Worm (Caenorhabditis elegans): ENCODE results near the gene sec-15.
"Not testable (repeated sequence)": the region's sequence is repeated elsewhere in the genome, so short reads cannot be mapped to it uniquely, and the experiment has no call there.

The sec-15 gene

ce11 chrX:8819815-8820415, 15.6 kb downstream of the sec-15 start:
- TF ChIP-seq blmp-1 (tag; optimal IDR thresholded peaks at IDR 0.05) (peak; percentile 5), efl-1 (optimal IDR thresholded peaks at IDR 0.05) (no peak), efl-1 (GFP tag; optimal IDR thresholded peaks at IDR 0.05 in 1 of 2) (peak in 1 of 2 experiments; percentile 36), grh-1 (GFP tag; IDR thresholded peaks at IDR 0.05) (peak; percentile 16; the same call in 1 of the 2 replicates), egl-27 (tag; optimal IDR thresholded peaks at IDR 0.05) (no peak)

ce11 chrX:8818438-8818837, 17.1 kb downstream of the sec-15 start:
- TF ChIP-seq efl-1 (optimal IDR thresholded peaks at IDR 0.05): not testable (repeated sequence)
- TF ChIP-seq efl-1 (GFP tag; optimal IDR thresholded peaks at IDR 0.05 in 1 of 2) (peak in 1 of 2 experiments; percentile 17), dpl-1 (GFP tag; optimal IDR thresholded peaks at IDR 0.05) (peak in 1 of 3 experiments; percentile 29), nhr-19 (GFP tag; conservative IDR thresholded peaks at IDR 0.05) (0 out of 2 replicates have a peak, but pooled peaks have one; percentile 13)

ce11 chrX:8817929-8818328, 17.6 kb downstream of the sec-15 start:
- no peak for TF ChIP-seq isw-1 (GFP tag; IDR thresholded peaks at IDR 0.05)
- TF ChIP-seq snpc-4 (tag; optimal IDR thresholded peaks at IDR 0.05): no peak
- no peak for TF ChIP-seq nhr-77 (tag; optimal IDR thresholded peaks at IDR 0.05)
- no peak for TF ChIP-seq mdl-1 (tag; optimal IDR thresholded peaks at IDR 0.05)
- TF ChIP-seq aly-2 (tag; optimal IDR thresholded peaks at IDR 0.05): no peak
- no peak for TF ChIP-seq ztf-4 (tag; optimal IDR thresholded peaks at IDR 0.05)
- TF ChIP-seq zag-1 (tag; optimal IDR thresholded peaks at IDR 0.05): no peak
- TF ChIP-seq rnt-1 (tag; optimal IDR thresholded peaks at IDR 0.05): no peak
- TF ChIP-seq nhr-76 (tag; optimal IDR thresholded peaks at IDR 0.05): no peak
- no peak for TF ChIP-seq alr-1 (tag; optimal IDR thresholded peaks at IDR 0.05; ENCODE audit: borderline replicate concordance)
- TF ChIP-seq nhr-85 (tag): no peak
- no peak for TF ChIP-seq ceh-90 (tag; optimal IDR thresholded peaks at IDR 0.05)
- no peak for TF ChIP-seq ceh-63 (GFP tag; optimal IDR thresholded peaks at IDR 0.05)
- TF ChIP-seq ets-5 (GFP tag; IDR thresholded peaks at IDR 0.05): no peak
- TF ChIP-seq ceh-88 (GFP tag; IDR thresholded peaks at IDR 0.05): no peak
- no peak for TF ChIP-seq lin-35 (GFP tag; optimal IDR thresholded peaks at IDR 0.05)
- TF ChIP-seq pag-3 (tag; optimal IDR thresholded peaks at IDR 0.05; ENCODE audit: borderline replicate concordance, insufficient read depth): no peak
- no peak for TF ChIP-seq elt-3 (tag; optimal IDR thresholded peaks at IDR 0.05)
- no peak for TF ChIP-seq ztf-11 (tag; optimal IDR thresholded peaks at IDR 0.05)
- TF ChIP-seq fkh-8 (tag; optimal IDR thresholded peaks at IDR 0.05): no peak

- no peak for TF ChIP-seq alr-1 (tag; optimal IDR thresholded peaks at IDR 0.05; ENCODE audit: borderline replicate concordance)
- TF ChIP-seq lin-35 (GFP tag; optimal IDR thresholded peaks at IDR 0.05): peak in 1 of 2 experiments; percentile 30
- TF ChIP-seq elt-2 (tag; optimal IDR thresholded peaks at IDR 0.05): peak; percentile 65
- TF ChIP-seq pqm-1 (tag; optimal IDR thresholded peaks at IDR 0.05): peak; percentile 14
- TF ChIP-seq sup-37 (GFP tag; optimal IDR thresholded peaks at IDR 0.05): no peak
- no peak for TF ChIP-seq blmp-1 (tag; optimal IDR thresholded peaks at IDR 0.05)
- TF ChIP-seq fos-1 (tag; optimal IDR thresholded peaks at IDR 0.05): no peak
- TF ChIP-seq aly-2 (tag; optimal IDR thresholded peaks at IDR 0.05): no peak
- TF ChIP-seq C04F5.9 (tag; optimal IDR thresholded peaks at IDR 0.05): no peak
- no peak for TF ChIP-seq elt-3 (tag; optimal IDR thresholded peaks at IDR 0.05)
These were observed 23.6 kb downstream of the sec-15 start, which contains the start of gene cnnm-2 for ce11 chrX:8811916-8812315. TSS of gene cnnm-2 (plus strand) at chrX:8812105.

ce11 chrX:8810908-8811307, 24.6 kb downstream of the sec-15 start, which contains the start of gene R04E5.9:
TSS of gene R04E5.9 (minus strand) at chrX:8811142.
- TF ChIP-seq efl-1 (optimal IDR thresholded peaks at IDR 0.05): peak; percentile 62 to 80
- peak; percentile 47 to 94 for TF ChIP-seq efl-1 (GFP tag; optimal IDR thresholded peaks at IDR 0.05 in 1 of 2)
- no peak for TF ChIP-seq C04F5.9 (tag; optimal IDR thresholded peaks at IDR 0.05)
- peak; percentile 59 for TF ChIP-seq ztf-4 (tag; optimal IDR thresholded peaks at IDR 0.05)
- TF ChIP-seq nhr-76 (tag; optimal IDR thresholded peaks at IDR 0.05): peak; percentile 7
- TF ChIP-seq mab-9 (GFP tag; IDR thresholded peaks at IDR 0.05): peak; percentile 69
- peak; percentile 75 for TF ChIP-seq C16A3.4 (tag; optimal IDR thresholded peaks at IDR 0.05)
- TF ChIP-seq fkh-8 (tag; optimal IDR thresholded peaks at IDR 0.05): peak; percentile 96
- peak; percentile 71 for TF ChIP-seq isw-1 (GFP tag; IDR thresholded peaks at IDR 0.05)
- TF ChIP-seq dpl-1 (GFP tag; optimal IDR thresholded peaks at IDR 0.05): peak; percentile 22 to 40 (median 29)
- TF ChIP-seq sptf-1 (tag; optimal IDR thresholded peaks at IDR 0.05): no peak
- no peak for TF ChIP-seq nhr-84 (tag; optimal IDR thresholded peaks at IDR 0.05)
- no peak for TF ChIP-seq ces-1 (GFP tag; optimal IDR thresholded peaks at IDR 0.05)
- TF ChIP-seq lsy-2 (tag; optimal IDR thresholded peaks at IDR 0.05): peak; percentile 65 to 85
- no peak for TF ChIP-seq tlp-1 (tag; optimal IDR thresholded peaks at IDR 0.05)
- no peak for TF ChIP-seq ceh-90 (tag; optimal IDR thresholded peaks at IDR 0.05)
- no peak for TF ChIP-seq aly-2 (tag; optimal IDR thresholded peaks at IDR 0.05)
- TF ChIP-seq nhr-28 (tag; optimal IDR thresholded peaks at IDR 0.05): no peak
- peak; percentile 21 for TF ChIP-seq ama-1 (optimal IDR thresholded peaks at IDR 0.05)
- TF ChIP-seq jun-1 (tag; optimal IDR thresholded peaks at IDR 0.05): peak; percentile 88
- peak; percentile 76 for TF ChIP-seq dsc-1 (tag; optimal IDR thresholded peaks at IDR 0.05)
- TF ChIP-seq C34B4.2 (tag; optimal IDR thresholded peaks at IDR 0.05): no peak

All from whole organism, L1 larva.